Fruit fly (Drosophila melanogaster) whole organism, embryonic: Measurements from ENCODE around the gene CtsF.
A peak's percentile ranks its signal among the peaks of the same experiment; 100 is the strongest.

Source experiments
- Abd-B ChIP-seq: fragments of 200-800 bp; sonication (Bioruptor generic); optimal IDR thresholded peaks from 2 replicates; lab custom pipeline; 2018; ENCODE audit warnings: missing biosample characterization, mild to moderate bottlenecking, missing genetic modification characterization, moderate library complexity
- Awh ChIP-seq: fragments of 200-800 bp; sonication (Bioruptor generic); IDR thresholded peaks from 2 replicates; pipeline ENCODE4, ENCODE4 v1.3.6; 2022; ENCODE audit warnings: missing biosample characterization, missing genetic modification characterization
- Blimp-1 ChIP-seq: fragments of 200-800 bp; sonication (Bioruptor generic); optimal IDR thresholded peaks from 3 replicates; lab custom pipeline; 2018; ENCODE audit warnings: missing biosample characterization, missing genetic modification characterization, mild to moderate bottlenecking, moderate library complexity, missing genetic modification reagents
- CG10462 ChIP-seq: fragments of 200-800 bp; sonication (Bioruptor generic); optimal IDR thresholded peaks from 2 replicates; lab custom pipeline; 2016; ENCODE audit warnings: missing biosample characterization, missing genetic modification characterization
- CG11560 ChIP-seq: fragments of 200-800 bp; sonication (Bioruptor generic); IDR thresholded peaks from 3 replicates; pipeline ENCODE4 v1.3.6; 2022; ENCODE audit warnings: missing biosample characterization, missing genetic modification characterization
- CG15514 ChIP-seq: fragments of 200-800 bp; sonication (Bioruptor generic); optimal IDR thresholded peaks from 3 replicates; lab custom pipeline; 2017; ENCODE audit warnings: missing biosample characterization, missing genetic modification characterization, mild to moderate bottlenecking, moderate library complexity, missing genetic modification reagents
- CG15696 ChIP-seq: fragments of 200-800 bp; sonication (Bioruptor generic); optimal IDR thresholded peaks from 2 replicates; lab custom pipeline; 2019; ENCODE audit warnings: missing biosample characterization, mild to moderate bottlenecking, missing genetic modification characterization, moderate library complexity
- CG2889 ChIP-seq: fragments of 200-800 bp; sonication (Bioruptor generic); IDR thresholded peaks from 3 replicates; pipeline ENCODE4 v1.3.6; 2022; ENCODE audit warnings: missing biosample characterization, missing genetic modification characterization
- CG31388 ChIP-seq: fragments of 200-800 bp; sonication (Bioruptor generic); optimal IDR thresholded peaks from 2 replicates; lab custom pipeline; 2016; ENCODE audit warnings: missing biosample characterization, missing genetic modification characterization
- CG33213 ChIP-seq: fragments of 200-800 bp; sonication (Bioruptor generic); optimal IDR thresholded peaks from 3 replicates; lab custom pipeline; 2016; ENCODE audit warnings: missing biosample characterization, missing genetic modification characterization
- CG34422 ChIP-seq: fragments of 200-800 bp; sonication (Bioruptor generic); IDR thresholded peaks from 3 replicates; pipeline ENCODE4 v1.3.6; 2022; ENCODE audit warnings: missing biosample characterization, missing genetic modification characterization
- CG4328 ChIP-seq: fragments of 200-800 bp; sonication (Bioruptor generic); optimal IDR thresholded peaks from 3 replicates; lab custom pipeline; 2017; ENCODE audit warnings: missing biosample characterization, missing genetic modification reagents, missing genetic modification characterization
- CG43689 ChIP-seq: fragments of 200-800 bp; sonication (Bioruptor generic); IDR thresholded peaks from 2 replicates; pipeline ENCODE4 v1.3.6; 2022; ENCODE audit warnings: missing biosample characterization, missing genetic modification characterization
- CG8281 ChIP-seq: fragments of 200-800 bp; sonication (Bioruptor generic); optimal IDR thresholded peaks from 2 replicates; lab custom pipeline; 2018; ENCODE audit warnings: missing biosample characterization, mild to moderate bottlenecking, missing genetic modification characterization, moderate library complexity
- Dfd ChIP-seq, 2 experiments: fragments of >200 bp; optimal IDR thresholded peaks; 2 replicates each; lab custom pipeline; 2017; ENCODE audit warnings: missing biosample characterization in 2 of 2, missing genetic modification characterization in 2 of 2
- Eip74EF ChIP-seq, 2 experiments: fragments of 200-800 bp in 1 of 2; fragments of >200 bp in 1 of 2; sonication (Bioruptor generic) in 1 of 2; optimal IDR thresholded peaks; 2 replicates each; lab custom pipeline; 2017 to 2019; ENCODE audit warnings: missing biosample characterization in 2 of 2, missing genetic modification characterization in 2 of 2, mild to moderate bottlenecking in 1 of 2, moderate library complexity in 1 of 2
- HLH54F ChIP-seq: fragments of 200-800 bp; sonication (Bioruptor generic); optimal IDR thresholded peaks from 3 replicates; lab custom pipeline; 2016; ENCODE audit warnings: missing biosample characterization, missing genetic modification characterization
- Hand ChIP-seq: fragments of 200-800 bp; sonication (Bioruptor generic); optimal IDR thresholded peaks from 2 replicates; lab custom pipeline; 2017; ENCODE audit warnings: mild to moderate bottlenecking, missing biosample characterization, missing genetic modification reagents, missing genetic modification characterization
- Hr78 ChIP-seq, 2 experiments: fragments of 200-800 bp in 1 of 2; fragments of >200 bp in 1 of 2; sonication (Bioruptor generic) in 1 of 2; optimal IDR thresholded peaks; 2 replicates each; lab custom pipeline; 2017 to 2019; ENCODE audit warnings: missing biosample characterization in 2 of 2, missing genetic modification characterization in 2 of 2, mild to moderate bottlenecking in 1 of 2, moderate library complexity in 1 of 2
- Max ChIP-seq: fragments of 200-800 bp; sonication (Bioruptor generic); optimal IDR thresholded peaks from 2 replicates; lab custom pipeline; 2016; ENCODE audit warnings: missing biosample characterization, mild to moderate bottlenecking, missing genetic modification characterization
- Nf-YA ChIP-seq: fragments of 200-800 bp; sonication (Bioruptor generic); IDR thresholded peaks from 2 replicates; pipeline ENCODE4 v1.3.6; 2022; ENCODE audit warnings: missing biosample characterization, missing genetic modification characterization
- Pdp1 ChIP-seq, 2 experiments: fragments of 200-800 bp; sonication (Bioruptor generic); optimal IDR thresholded peaks; 3 replicates each; lab custom pipeline; 2016; ENCODE audit warnings: missing biosample characterization in 2 of 2, missing genetic modification characterization in 2 of 2, mild to moderate bottlenecking in 1 of 2, moderate library complexity in 1 of 2
- Rfx ChIP-seq: fragments of 200-800 bp; sonication (Bioruptor generic); IDR thresholded peaks from 2 replicates; pipeline ENCODE4 v1.3.6; 2022; ENCODE audit warnings: missing biosample characterization, missing genetic modification characterization
- Ssrp ChIP-seq: fragments of 200-800 bp; sonication (Bioruptor generic); optimal IDR thresholded peaks from 2 replicates; lab custom pipeline; 2018; ENCODE audit warnings: missing biosample characterization, mild to moderate bottlenecking, missing genetic modification characterization, moderate library complexity
- Vsx1 ChIP-seq: fragments of 200-800 bp; sonication (Bioruptor generic); optimal IDR thresholded peaks from 2 replicates; lab custom pipeline; 2017; ENCODE audit warnings: missing biosample characterization, mild to moderate bottlenecking, missing genetic modification characterization, missing genetic modification reagents
- YL-1 ChIP-seq: fragments of 200-800 bp; sonication (Bioruptor generic); optimal IDR thresholded peaks from 3 replicates; lab custom pipeline; 2017; ENCODE audit warnings: missing biosample characterization, mild to moderate bottlenecking, missing genetic modification characterization
- ara ChIP-seq: fragments of 200-800 bp; sonication (Bioruptor generic); IDR thresholded peaks from 2 replicates; pipeline ENCODE4 v1.3.6; 2022; ENCODE audit warnings: missing biosample characterization, missing genetic modification characterization
- ase ChIP-seq: fragments of 200-800 bp; sonication (Bioruptor generic); IDR thresholded peaks from 3 replicates; pipeline ENCODE4 v1.3.6; 2022; ENCODE audit warnings: missing biosample characterization, missing genetic modification characterization
- bcd ChIP-seq: fragments of 200-800 bp; sonication (Bioruptor generic); optimal IDR thresholded peaks from 2 replicates; lab custom pipeline; 2017; ENCODE audit warnings: missing biosample characterization, mild to moderate bottlenecking, missing genetic modification characterization
- cato ChIP-seq: fragments of 200-800 bp; sonication (Bioruptor generic); optimal IDR thresholded peaks from 2 replicates; lab custom pipeline; 2016; ENCODE audit warnings: missing biosample characterization, missing genetic modification characterization, borderline replicate concordance
- cg ChIP-seq: fragments of 200-800 bp; sonication (Bioruptor generic); optimal IDR thresholded peaks from 3 replicates; lab custom pipeline; 2019; ENCODE audit warnings: missing biosample characterization, mild to moderate bottlenecking, missing genetic modification characterization, moderate library complexity
- cwo ChIP-seq: fragments of 200-800 bp; sonication (Bioruptor generic); optimal IDR thresholded peaks from 3 replicates; lab custom pipeline; 2017; ENCODE audit warnings: missing biosample characterization, missing genetic modification characterization, mild to moderate bottlenecking, moderate library complexity, missing genetic modification reagents
- dimm ChIP-seq: fragments of 200-800 bp; sonication (Bioruptor generic); IDR thresholded peaks from 2 replicates; pipeline ENCODE4 v1.3.6; 2022; ENCODE audit warnings: missing biosample characterization, missing genetic modification characterization
- disco-r ChIP-seq: fragments of 200-800 bp; sonication (Bioruptor generic); optimal IDR thresholded peaks from 2 replicates; lab custom pipeline; 2016; ENCODE audit warnings: missing biosample characterization, missing genetic modification characterization
- exex ChIP-seq: fragments of 200-800 bp; sonication (Bioruptor generic); optimal IDR thresholded peaks from 4 replicates; lab custom pipeline; 2018; ENCODE audit warnings: missing biosample characterization, mild to moderate bottlenecking, missing genetic modification characterization, moderate library complexity
- fu2 ChIP-seq: fragments of 200-800 bp; sonication (Bioruptor generic); optimal IDR thresholded peaks from 2 replicates; lab custom pipeline; 2016; ENCODE audit warnings: missing biosample characterization, missing genetic modification characterization
- insv ChIP-seq, 2 experiments: fragments of 200-800 bp; sonication (Bioruptor generic); optimal IDR thresholded peaks; 3 replicates each; lab custom pipeline; 2016 to 2018; ENCODE audit warnings: missing biosample characterization in 2 of 2, missing genetic modification characterization in 2 of 2
- maf-S ChIP-seq: fragments of 200-800 bp; sonication (Bioruptor generic); optimal IDR thresholded peaks from 2 replicates; lab custom pipeline; 2016; ENCODE audit warnings: missing biosample characterization, missing genetic modification characterization
- nom ChIP-seq: fragments of 200-800 bp; sonication (Bioruptor generic); optimal IDR thresholded peaks from 2 replicates; lab custom pipeline; 2017; ENCODE audit warnings: missing biosample characterization, missing genetic modification characterization, mild to moderate bottlenecking, moderate library complexity, missing genetic modification reagents
- oc ChIP-seq: fragments of 200-800 bp; sonication (Bioruptor generic); optimal IDR thresholded peaks from 2 replicates; lab custom pipeline; 2018; ENCODE audit warnings: missing biosample characterization, mild to moderate bottlenecking, missing genetic modification characterization, moderate library complexity
- onecut ChIP-seq: fragments of 200-800 bp; sonication (Bioruptor generic); IDR thresholded peaks from 2 replicates; pipeline ENCODE4 v1.3.6; 2022; ENCODE audit warnings: missing biosample characterization, missing genetic modification characterization
- repo ChIP-seq: fragments of 200-800 bp; sonication (Bioruptor generic); optimal IDR thresholded peaks from 2 replicates; lab custom pipeline; 2016; ENCODE audit warnings: missing biosample characterization, missing genetic modification characterization
- salm ChIP-seq: fragments of 200-800 bp; sonication (Bioruptor generic); optimal IDR thresholded peaks from 2 replicates; lab custom pipeline; 2018; ENCODE audit warnings: missing biosample characterization, mild to moderate bottlenecking, missing genetic modification characterization
- sc ChIP-seq, 3 experiments: fragments of >200 bp in 2 of 3; fragments of 200-800 bp in 1 of 3; sonication (Bioruptor generic) in 1 of 3; optimal IDR thresholded peaks; 2 replicates in 2 of 3; 3 replicates in 1 of 3; lab custom pipeline; 2017; ENCODE audit warnings: mild to moderate bottlenecking in 1 of 3, missing biosample characterization in 1 of 3, missing genetic modification characterization in 1 of 3, missing genetic modification reagents in 1 of 3
- sd ChIP-seq: fragments of 200-800 bp; sonication (Bioruptor generic); optimal IDR thresholded peaks from 3 replicates; lab custom pipeline; 2018; ENCODE audit warnings: missing biosample characterization, mild to moderate bottlenecking, missing genetic modification characterization, moderate library complexity
- trh ChIP-seq: fragments of 200-800 bp; sonication (Bioruptor generic); optimal IDR thresholded peaks from 2 replicates; lab custom pipeline; 2016; ENCODE audit warnings: missing biosample characterization, missing genetic modification characterization
- unc-4 ChIP-seq: fragments of 200-800 bp; sonication (Bioruptor generic); IDR thresholded peaks from 2 replicates; pipeline ENCODE4 v1.3.6; 2022; ENCODE audit warnings: missing biosample characterization, missing genetic modification characterization; ENCODE audit not compliant: partially characterized antibody
- wdn ChIP-seq: fragments of 200-800 bp; sonication (Bioruptor generic); IDR thresholded peaks from 2 replicates; pipeline ENCODE4 v1.3.6; 2022; ENCODE audit warnings: missing biosample characterization, missing genetic modification characterization

Gene CtsF

DNA sequence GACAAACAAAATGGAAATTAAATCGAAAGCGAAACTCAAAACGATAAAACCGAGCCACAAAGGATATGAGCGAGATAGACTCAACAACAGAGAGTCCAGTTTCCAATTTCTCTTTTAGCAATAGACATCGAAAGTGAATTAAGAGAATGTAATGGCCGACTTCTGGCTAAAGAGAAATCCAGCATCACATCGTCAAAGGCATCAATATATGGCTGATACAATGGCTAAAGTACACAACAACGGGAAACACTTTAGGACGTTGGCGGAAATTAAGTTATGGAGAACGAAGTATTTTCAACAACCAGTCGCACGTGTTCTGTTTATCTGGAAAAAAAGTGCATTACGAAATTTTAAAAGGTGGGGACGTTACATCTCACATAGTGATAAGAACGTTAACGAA is 52.0 kb downstream of the CtsF start (continued):
- peak; percentile 6 for TF ChIP-seq cwo (GFP tag; lab: Kevin White, UChicago)
- TF ChIP-seq Pdp1 (GFP tag; optimal IDR thresholded peaks at IDR 0.05; lab: Kevin White, UChicago): peak in 1 of 2 experiments; percentile 31
- no peak for TF ChIP-seq CG43689 (GFP tag; lab: Robert Waterston, UW)
- no peak for TF ChIP-seq onecut
- TF ChIP-seq nom (GFP tag; lab: Kevin White, UChicago): no peak
- TF ChIP-seq Hand (GFP tag; lab: Kevin White, UChicago): no peak
- 0 out of 3 replicates have a peak, but pooled peaks have one; percentile 16 for TF ChIP-seq CG34422
- no peak for TF ChIP-seq YL-1

DNA sequence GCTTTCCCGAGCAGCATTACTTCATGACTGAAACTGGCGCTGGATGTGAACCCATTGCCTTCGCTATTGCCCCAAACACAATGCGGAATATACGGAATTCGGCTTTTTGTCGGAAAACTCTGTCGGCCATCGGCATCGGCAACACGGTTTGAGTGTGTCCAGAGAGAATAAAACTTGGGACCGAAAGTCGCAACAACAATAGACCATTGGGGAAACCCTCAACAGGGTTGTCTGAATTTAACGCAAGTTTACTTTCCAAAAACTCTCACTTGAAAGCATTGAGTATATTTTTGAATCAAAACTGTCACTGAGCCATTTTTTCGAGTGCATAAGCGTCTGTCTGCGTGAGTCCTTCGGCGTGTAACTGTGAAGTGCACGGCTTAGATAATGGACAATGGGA is 53.2 kb downstream of the CtsF start:
- TF ChIP-seq Eip74EF (GFP tag; optimal IDR thresholded peaks at IDR 0.05; lab: Kevin White, UChicago) (no peak), CG4328 (GFP tag; lab: Kevin White, UChicago) (no peak), Abd-B (GFP tag; lab: Kevin White, UChicago) (no peak), Dfd (GFP tag; optimal IDR thresholded peaks at IDR 0.05; lab: Kevin White, UChicago) (no peak), Vsx1 (GFP tag; lab: Kevin White, UChicago) (no peak), unc-4 (GFP tag; lab: Robert Waterston, UW) (no peak), insv (GFP tag; optimal IDR thresholded peaks at IDR 0.05; lab: Kevin White, UChicago) (no peak), maf-S (GFP tag; lab: Kevin White, UChicago) (no peak), ara (no peak), sd (tag; lab: Kevin White, UChicago) (peak; percentile 16), CG8281 (tag; lab: Kevin White, UChicago) (no peak), exex (no peak), sc (optimal IDR thresholded peaks at IDR 0.05; lab: Kevin White, UChicago) (no peak), sc (GFP tag; optimal IDR thresholded peaks at IDR 0.05; lab: Kevin White, UChicago) (no peak), CG33213 (no peak), trh (GFP tag; lab: Kevin White, UChicago) (no peak), cg (GFP tag; lab: Kevin White, UChicago) (no peak), YL-1 (no peak), ase (GFP tag; lab: Robert Waterston, UW) (no peak), cato (no peak), CG31388 (GFP tag; lab: Kevin White, UChicago) (no peak), CG15696 (tag; lab: Kevin White, UChicago) (no peak), CG11560 (tag; lab: Robert Waterston, UW) (peak; percentile 53; the same call in 1 of the 3 replicates), Rfx (GFP tag; lab: Robert Waterston, UW) (peak; percentile 76; the same call in 1 of the 2 replicates), CG2889 (no peak), repo (no peak), dimm (GFP tag; lab: Robert Waterston, UW) (no peak), Awh (GFP tag; lab: Robert Waterston, UW) (no peak), Nf-YA (GFP tag; lab: Robert Waterston, UW) (0 out of 2 replicates have a peak, but pooled peaks have one; percentile 17), Hr78 (GFP tag; optimal IDR thresholded peaks at IDR 0.05; lab: Kevin White, UChicago) (no peak), CG15514 (GFP tag; lab: Kevin White, UChicago) (peak; percentile 72), Blimp-1 (peak; percentile 18), Ssrp (tag; lab: Kevin White, UChicago) (no peak), bcd (GFP tag; lab: Kevin White, UChicago) (peak; percentile 53), HLH54F (GFP tag; lab: Kevin White, UChicago) (peak; percentile 45), disco-r (GFP tag; lab: Kevin White, UChicago) (no peak), salm (tag; lab: Kevin White, UChicago) (no peak), oc (no peak), fu2 (GFP tag; lab: Kevin White, UChicago) (peak; percentile 53), Max (GFP tag; lab: Kevin White, UChicago) (no peak), wdn (0 out of 2 replicates have a peak, but pooled peaks have one; percentile 36), CG10462 (no peak)
